Fruit fly (Drosophila melanogaster) whole organism, embryonic: ENCODE results near the gene Dh31.
A peak's percentile ranks its signal among the peaks of the same experiment; 100 is the strongest.

ENCODE experiments used
- Blimp-1 ChIP-seq: fragments of 200-800 bp; sonication (Bioruptor generic); optimal IDR thresholded peaks from 3 replicates; lab custom pipeline; 2018; ENCODE audit warnings: missing biosample characterization, missing genetic modification characterization, mild to moderate bottlenecking, moderate library complexity, missing genetic modification reagents
- CG10979 ChIP-seq: fragments of 200-800 bp; sonication (Bioruptor generic); optimal IDR thresholded peaks from 2 replicates; lab custom pipeline; 2018; ENCODE audit warnings: missing biosample characterization, mild to moderate bottlenecking, missing genetic modification characterization, moderate library complexity
- CG11456 ChIP-seq: fragments of 200-800 bp; sonication (Bioruptor generic); IDR thresholded peaks from 3 replicates; pipeline ENCODE4 v1.3.6; 2022; ENCODE audit warnings: missing biosample characterization, missing genetic modification characterization
- CG13894 ChIP-seq: fragments of 200-800 bp; sonication (Bioruptor generic); optimal IDR thresholded peaks from 3 replicates; lab custom pipeline; 2018; ENCODE audit warnings: missing biosample characterization, mild to moderate bottlenecking, missing genetic modification characterization, moderate library complexity
- CG14710 ChIP-seq: fragments of 200-800 bp; sonication (Bioruptor generic); optimal IDR thresholded peaks from 3 replicates; lab custom pipeline; 2019; ENCODE audit warnings: missing biosample characterization, mild to moderate bottlenecking, missing genetic modification characterization, moderate library complexity
- CG15011 ChIP-seq: fragments of 200-800 bp; sonication (Bioruptor generic); optimal IDR thresholded peaks from 3 replicates; lab custom pipeline; 2018; ENCODE audit warnings: missing biosample characterization, mild to moderate bottlenecking, missing genetic modification characterization
- CG15601 ChIP-seq: fragments of 200-800 bp; sonication (Bioruptor generic); optimal IDR thresholded peaks from 3 replicates; lab custom pipeline; 2019; ENCODE audit warnings: missing biosample characterization, mild to moderate bottlenecking, missing genetic modification characterization, moderate library complexity
- CG2120 ChIP-seq: fragments of 200-800 bp; sonication (Bioruptor generic); optimal IDR thresholded peaks from 3 replicates; lab custom pipeline; 2016; ENCODE audit warnings: missing biosample characterization, missing genetic modification characterization
- CG30403 ChIP-seq: fragments of 200-800 bp; sonication (Bioruptor generic); optimal IDR thresholded peaks from 3 replicates; lab custom pipeline; 2016; ENCODE audit warnings: missing biosample characterization, missing genetic modification characterization
- CG32767 ChIP-seq: fragments of 200-800 bp; sonication (Bioruptor generic); IDR thresholded peaks from 2 replicates; pipeline ENCODE4 v1.3.6; 2022; ENCODE audit warnings: missing biosample characterization, missing genetic modification characterization
- CG32772 ChIP-seq: fragments of 200-800 bp; sonication (Bioruptor generic); IDR thresholded peaks from 2 replicates; pipeline ENCODE4 v1.3.6; 2022; ENCODE audit warnings: missing biosample characterization, missing genetic modification characterization
- CG4424 ChIP-seq: fragments of 200-800 bp; sonication (Bioruptor generic); optimal IDR thresholded peaks from 3 replicates; lab custom pipeline; 2016; ENCODE audit warnings: missing biosample characterization, missing genetic modification characterization
- CG5953 ChIP-seq: fragments of 200-800 bp; sonication (Bioruptor generic); IDR thresholded peaks from 2 replicates; pipeline ENCODE4 v1.3.6; 2022; ENCODE audit warnings: missing biosample characterization, missing genetic modification characterization
- CG6175 ChIP-seq: fragments of 200-800 bp; sonication (Bioruptor generic); IDR thresholded peaks from 3 replicates; pipeline ENCODE4 v1.3.6; 2022; ENCODE audit warnings: missing biosample characterization, missing genetic modification characterization
- CG6854 ChIP-seq: fragments of 200-800 bp; sonication (Bioruptor generic); optimal IDR thresholded peaks from 3 replicates; lab custom pipeline; 2017; ENCODE audit warnings: missing biosample characterization, mild to moderate bottlenecking, missing genetic modification characterization
- CG9817 ChIP-seq: fragments of 200-800 bp; sonication (Bioruptor generic); optimal IDR thresholded peaks from 2 replicates; lab custom pipeline; 2018; ENCODE audit warnings: missing biosample characterization, mild to moderate bottlenecking, missing genetic modification characterization, moderate library complexity
- CkIIα-i1 ChIP-seq: fragments of 200-800 bp; sonication (Bioruptor generic); IDR thresholded peaks from 2 replicates; pipeline ENCODE4 v1.3.6; 2022; ENCODE audit warnings: missing biosample characterization, missing genetic modification characterization
- Deaf1 ChIP-seq: fragments of 200-800 bp; optimal IDR thresholded peaks from 3 replicates; lab custom pipeline; 2019; ENCODE audit warnings: missing biosample characterization, mild to moderate bottlenecking, missing genetic modification characterization, moderate library complexity
- Dip2 ChIP-seq: fragments of 200-800 bp; sonication (Bioruptor generic); IDR thresholded peaks from 2 replicates; pipeline ENCODE4 v1.3.6; 2022; ENCODE audit warnings: missing biosample characterization, missing genetic modification characterization
- Dref ChIP-seq: fragments of 200-800 bp; sonication (Bioruptor generic); IDR thresholded peaks from 2 replicates; pipeline ENCODE4 v1.3.6; 2022; ENCODE audit warnings: missing biosample characterization, missing genetic modification characterization
- Eip74EF ChIP-seq, 2 experiments: fragments of 200-800 bp in 1 of 2; fragments of >200 bp in 1 of 2; sonication (Bioruptor generic) in 1 of 2; optimal IDR thresholded peaks; 2 replicates each; lab custom pipeline; 2017 to 2019; ENCODE audit warnings: missing biosample characterization in 2 of 2, missing genetic modification characterization in 2 of 2, mild to moderate bottlenecking in 1 of 2, moderate library complexity in 1 of 2
- HLH4C ChIP-seq: fragments of 200-800 bp; sonication (Bioruptor generic); IDR thresholded peaks from 3 replicates; pipeline ENCODE4 v1.3.6; 2022; ENCODE audit warnings: missing biosample characterization, missing genetic modification characterization; ENCODE audit not compliant: partially characterized antibody
- Hey ChIP-seq: fragments of 200-800 bp; sonication (Bioruptor generic); optimal IDR thresholded peaks from 3 replicates; lab custom pipeline; 2018; ENCODE audit warnings: missing biosample characterization, mild to moderate bottlenecking, missing genetic modification characterization
- HmgD ChIP-seq: fragments of 200-800 bp; sonication (Bioruptor generic); optimal IDR thresholded peaks from 3 replicates; lab custom pipeline; 2016; ENCODE audit warnings: missing biosample characterization, missing genetic modification characterization
- Hmr ChIP-seq: fragments of 200-800 bp; sonication (Bioruptor generic); optimal IDR thresholded peaks from 3 replicates; lab custom pipeline; 2017; ENCODE audit warnings: mild to moderate bottlenecking, missing biosample characterization, missing genetic modification reagents, missing genetic modification characterization
- MESR4 ChIP-seq: fragments of 200-800 bp; sonication (Bioruptor generic); optimal IDR thresholded peaks from 2 replicates; lab custom pipeline; 2018; ENCODE audit warnings: missing biosample characterization, mild to moderate bottlenecking, missing genetic modification characterization, moderate library complexity
- Nf-YA ChIP-seq: fragments of 200-800 bp; sonication (Bioruptor generic); IDR thresholded peaks from 2 replicates; pipeline ENCODE4 v1.3.6; 2022; ENCODE audit warnings: missing biosample characterization, missing genetic modification characterization
- Rfx ChIP-seq: fragments of 200-800 bp; sonication (Bioruptor generic); IDR thresholded peaks from 2 replicates; pipeline ENCODE4 v1.3.6; 2022; ENCODE audit warnings: missing biosample characterization, missing genetic modification characterization
- Sry-β ChIP-seq: fragments of 200-800 bp; sonication (Bioruptor generic); optimal IDR thresholded peaks from 2 replicates; lab custom pipeline; 2018; ENCODE audit warnings: missing biosample characterization, mild to moderate bottlenecking, missing genetic modification characterization, moderate library complexity
- YL-1 ChIP-seq: fragments of 200-800 bp; sonication (Bioruptor generic); optimal IDR thresholded peaks from 3 replicates; lab custom pipeline; 2017; ENCODE audit warnings: missing biosample characterization, mild to moderate bottlenecking, missing genetic modification characterization
- cas ChIP-seq: fragments of 200-800 bp; sonication (Bioruptor generic); IDR thresholded peaks from 2 replicates; pipeline ENCODE4 v1.3.6; 2022; ENCODE audit warnings: missing biosample characterization, missing genetic modification characterization
- crol ChIP-seq: fragments of 200-800 bp; sonication (Bioruptor generic); IDR thresholded peaks from 2 replicates; pipeline ENCODE4 v1.3.6; 2022; ENCODE audit warnings: missing biosample characterization, missing genetic modification characterization
- dmrt11E ChIP-seq: fragments of 200-800 bp; sonication (Bioruptor generic); optimal IDR thresholded peaks from 3 replicates; lab custom pipeline; 2018; ENCODE audit warnings: missing biosample characterization, mild to moderate bottlenecking, missing genetic modification characterization, moderate library complexity
- fd96Cb ChIP-seq: fragments of 200-800 bp; sonication (Bioruptor generic); optimal IDR thresholded peaks from 2 replicates; lab custom pipeline; 2018; ENCODE audit warnings: missing biosample characterization, mild to moderate bottlenecking, missing genetic modification characterization, moderate library complexity
- gsb-n ChIP-seq: fragments of 200-800 bp; sonication (Bioruptor generic); optimal IDR thresholded peaks from 3 replicates; lab custom pipeline; 2018; ENCODE audit warnings: missing biosample characterization, mild to moderate bottlenecking, missing genetic modification characterization
- kni ChIP-seq: fragments of 200-800 bp; sonication (Bioruptor generic); optimal IDR thresholded peaks from 3 replicates; lab custom pipeline; 2017; ENCODE audit warnings: mild to moderate bottlenecking, missing biosample characterization, missing genetic modification reagents, missing genetic modification characterization
- lov ChIP-seq, 2 experiments: fragments of 200-800 bp in 1 of 2; fragments of >200 bp in 1 of 2; sonication (Bioruptor generic) in 1 of 2; IDR thresholded peaks in 1 of 2; optimal IDR thresholded peaks in 1 of 2; 2 replicates in 1 of 2; 3 replicates in 1 of 2; pipeline versions ENCODE4 v1.3.6 to Lab custom; 2017 to 2022; ENCODE audit warnings: missing biosample characterization in 1 of 2, missing genetic modification characterization in 1 of 2
- nerfin-1 ChIP-seq: fragments of 200-800 bp; sonication (Bioruptor generic); optimal IDR thresholded peaks from 3 replicates; lab custom pipeline; 2019; ENCODE audit warnings: missing biosample characterization, mild to moderate bottlenecking, missing genetic modification characterization, moderate library complexity
- oc ChIP-seq: fragments of 200-800 bp; sonication (Bioruptor generic); optimal IDR thresholded peaks from 2 replicates; lab custom pipeline; 2018; ENCODE audit warnings: missing biosample characterization, mild to moderate bottlenecking, missing genetic modification characterization, moderate library complexity
- pros ChIP-seq: fragments of 200-800 bp; sonication (Bioruptor generic); optimal IDR thresholded peaks from 3 replicates; lab custom pipeline; 2019; ENCODE audit warnings: missing biosample characterization, mild to moderate bottlenecking, missing genetic modification characterization, moderate library complexity
- repo ChIP-seq: fragments of 200-800 bp; sonication (Bioruptor generic); optimal IDR thresholded peaks from 2 replicates; lab custom pipeline; 2016; ENCODE audit warnings: missing biosample characterization, missing genetic modification characterization
- scrt ChIP-seq: fragments of 200-800 bp; sonication (Bioruptor generic); optimal IDR thresholded peaks from 2 replicates; lab custom pipeline; 2018; ENCODE audit warnings: missing biosample characterization, mild to moderate bottlenecking, missing genetic modification characterization, moderate library complexity
- slbo ChIP-seq: fragments of 200-800 bp; sonication (Bioruptor generic); IDR thresholded peaks from 2 replicates; pipeline ENCODE4 v1.3.6; 2022; ENCODE audit warnings: missing biosample characterization, missing genetic modification characterization
- tll ChIP-seq, 2 experiments: fragments of 200-800 bp in 1 of 2; fragments of >200 bp in 1 of 2; sonication (Bioruptor generic) in 1 of 2; optimal IDR thresholded peaks; 2 replicates each; lab custom pipeline; 2017 to 2019; ENCODE audit warnings: missing biosample characterization in 2 of 2, missing genetic modification characterization in 2 of 2, mild to moderate bottlenecking in 1 of 2, moderate library complexity in 1 of 2
- vvl ChIP-seq: fragments of 200-800 bp; sonication (Bioruptor generic); IDR thresholded peaks from 2 replicates; pipeline ENCODE4 v1.3.6; 2022; ENCODE audit warnings: missing biosample characterization, missing genetic modification characterization

Dh31 gene

dm6 chr2L:8506729-8507128, at the start of gene Dh31:
Gene Dh31, minus strand, starts transcription at chr2L:8506845.
- TF ChIP-seq repo (GFP tag; lab: Kevin White, UChicago): no peak
- TF ChIP-seq CG5953: 0 out of 2 replicates have a peak, but pooled peaks have one; percentile 19
- TF ChIP-seq CG32772 (GFP tag; lab: Robert Waterston, UW): no peak
- TF ChIP-seq CG9817 (tag; lab: Kevin White, UChicago): no peak
- TF ChIP-seq slbo (GFP tag; lab: Robert Waterston, UW): 0 out of 2 replicates have a peak, but pooled peaks have one; percentile 7
- peak; percentile 91 for TF ChIP-seq Deaf1 (tag; lab: Kevin White, UChicago)
- peak; percentile 73 for TF ChIP-seq scrt (GFP tag; lab: Kevin White, UChicago)
- TF ChIP-seq CG13894: peak; percentile 27
- TF ChIP-seq CG15011 (GFP tag; lab: Kevin White, UChicago): no peak
- no peak for TF ChIP-seq Dip2 (GFP tag; lab: Robert Waterston, UW)
- 0 out of 3 replicates have a peak, but pooled peaks have one; percentile 10 for TF ChIP-seq CG11456 (GFP tag; lab: Robert Waterston, UW)
- no peak for TF ChIP-seq CkIIα-i1 (GFP tag; lab: Robert Waterston, UW)
- no peak for TF ChIP-seq vvl (GFP tag; lab: Robert Waterston, UW)
- TF ChIP-seq CG6175: no peak
- TF ChIP-seq Dref (GFP tag; lab: Robert Waterston, UW): 0 out of 2 replicates have a peak, but pooled peaks have one; percentile 22
- peak; percentile 15; the same call in 1 of the 2 replicates for TF ChIP-seq Rfx (GFP tag; lab: Robert Waterston, UW)

DNA sequence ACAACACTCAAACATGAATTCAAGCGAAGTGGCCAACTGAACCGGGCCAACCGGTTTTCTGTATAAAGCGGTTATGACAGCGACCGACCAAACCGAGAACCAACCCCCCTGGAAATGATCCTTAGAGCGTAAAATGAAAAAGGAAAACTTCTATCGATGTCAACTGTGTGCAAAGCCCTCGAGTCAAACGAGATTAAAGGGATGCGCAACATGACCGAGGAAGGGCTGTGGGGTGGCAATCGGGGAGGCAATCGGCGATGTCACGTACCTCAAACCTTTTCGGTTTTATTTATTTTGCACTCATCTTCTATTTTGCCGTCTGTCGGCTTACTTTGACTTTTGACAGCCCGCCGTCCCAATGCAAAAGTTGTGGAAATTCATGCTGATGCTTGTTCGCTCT, 49.6 kb upstream of the Dh31 start:
- peak; percentile 27 for TF ChIP-seq kni (GFP tag; lab: Kevin White, UChicago)
- no peak for TF ChIP-seq fd96Cb (tag; lab: Kevin White, UChicago)
- TF ChIP-seq HmgD (GFP tag; lab: Kevin White, UChicago): no peak
- TF ChIP-seq Hey: peak; percentile 35
- peak in 1 of 2 experiments; percentile 45 for TF ChIP-seq tll (GFP tag; optimal IDR thresholded peaks at IDR 0.05; lab: Kevin White, UChicago)
- no peak for TF ChIP-seq HLH4C (GFP tag; lab: Robert Waterston, UW)
- TF ChIP-seq pros (GFP tag; lab: Kevin White, UChicago): peak; percentile 94
- TF ChIP-seq oc: peak; percentile 70
- no peak for TF ChIP-seq nerfin-1
- no peak for TF ChIP-seq CG14710

DNA sequence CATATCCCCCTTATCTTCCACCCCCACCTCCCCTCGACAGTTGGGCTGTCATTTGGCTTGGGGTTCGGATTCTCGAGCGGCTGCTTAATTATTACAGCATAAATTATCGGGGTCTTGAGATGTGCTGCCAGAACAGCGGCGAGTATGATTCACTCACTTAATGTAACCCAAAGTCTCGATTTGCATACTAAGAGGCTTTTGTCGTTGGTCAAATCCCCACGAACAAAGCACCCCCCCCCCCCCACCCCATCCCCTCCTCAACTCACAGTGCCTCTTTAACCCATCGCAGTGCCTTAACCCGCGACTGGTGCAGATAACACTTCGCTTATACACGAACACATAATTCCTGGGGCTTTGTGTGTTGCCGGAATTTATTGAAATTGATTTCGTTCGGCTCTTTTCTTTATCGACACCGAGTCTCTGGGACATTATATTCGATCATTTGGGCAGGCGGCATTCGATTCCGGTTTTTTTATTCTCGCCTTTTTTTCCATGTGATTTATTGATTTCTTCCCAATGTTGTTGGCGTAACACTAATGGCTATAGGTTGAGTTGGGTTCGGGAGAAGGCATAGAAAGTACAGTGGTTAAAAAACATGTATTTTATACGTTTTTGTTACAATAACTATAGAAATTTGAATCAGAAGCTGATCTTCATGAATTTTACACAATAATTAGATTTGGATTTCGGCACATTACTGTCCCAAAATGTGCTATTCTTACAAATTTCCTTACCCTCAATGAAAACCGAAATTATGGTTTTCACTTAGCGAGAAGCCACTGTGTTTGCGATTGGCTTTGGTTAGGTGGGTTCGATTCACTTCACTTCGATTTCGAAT, 47.4 kb upstream of the Dh31 start:
- TF ChIP-seq CG30403 (GFP tag; lab: Kevin White, UChicago): peak; percentile 5
- 0 out of 2 replicates have a peak, but pooled peaks have one; percentile 11 for TF ChIP-seq slbo (GFP tag; lab: Robert Waterston, UW)
- TF ChIP-seq Eip74EF (GFP tag; optimal IDR thresholded peaks at IDR 0.05; lab: Kevin White, UChicago): peak in 1 of 2 experiments; percentile 10
- TF ChIP-seq CG10979 (tag; lab: Kevin White, UChicago): peak; percentile 73
- TF ChIP-seq cas (GFP tag; lab: Robert Waterston, UW): no peak
- TF ChIP-seq gsb-n (tag; lab: Kevin White, UChicago): peak; percentile 95
- no peak for TF ChIP-seq Sry-β (GFP tag; lab: Kevin White, UChicago)
- TF ChIP-seq CG2120 (GFP tag; lab: Kevin White, UChicago): peak; percentile 39
- no peak for TF ChIP-seq YL-1 (GFP tag; lab: Kevin White, UChicago)
- no peak for TF ChIP-seq CG6854
- no peak for TF ChIP-seq CG32767 (GFP tag; lab: Robert Waterston, UW)
- no peak for TF ChIP-seq MESR4
- no peak for TF ChIP-seq Nf-YA
- peak; percentile 88 for TF ChIP-seq crol
- peak; percentile 39 for TF ChIP-seq CG15601
- peak; percentile 11 for TF ChIP-seq Hmr (GFP tag; lab: Kevin White, UChicago)
- peak; percentile 80 for TF ChIP-seq vvl (GFP tag; lab: Robert Waterston, UW)
- peak; percentile 42 for TF ChIP-seq CG4424
- TF ChIP-seq Blimp-1 (GFP tag; lab: Kevin White, UChicago): peak; percentile 88
- peak; percentile 61 for TF ChIP-seq dmrt11E (tag; lab: Kevin White, UChicago)
- TF ChIP-seq lov (optimal IDR thresholded peaks at IDR 0.05; lab: Kevin White, UChicago): no peak
- TF ChIP-seq lov (GFP tag; IDR thresholded peaks at IDR 0.05; lab: Robert Waterston, UW): 0 out of 3 replicates have a peak, but pooled peaks have one; percentile 12
